Worm (Caenorhabditis elegans) whole organism, L3 larva: Measurements from ENCODE around the gene F16B3.3.

Experiments used
- R02D3.7 ChIP-seq: fragments of 150-350 bp; optimal IDR thresholded peaks from 2 replicates; lab custom pipeline; 2014; ENCODE audit warnings: missing biosample characterization, missing genetic modification characterization
- ceh-28 ChIP-seq: fragments of 150-350 bp; optimal IDR thresholded peaks from 2 replicates; lab custom pipeline; 2014; ENCODE audit warnings: missing biosample characterization, missing genetic modification reagents, missing genetic modification characterization
- daf-12 ChIP-seq: fragments of 150-350 bp; optimal IDR thresholded peaks from 2 replicates; lab custom pipeline; 2014; ENCODE audit warnings: missing biosample characterization, missing genetic modification reagents, missing genetic modification characterization
- egl-27 ChIP-seq: sonication (generic microtip); optimal IDR thresholded peaks from 4 replicates; lab custom pipeline; 2017; ENCODE audit warnings: missing biosample characterization, missing genetic modification reagents, missing genetic modification characterization
- egl-5 ChIP-seq: fragments of 150-350 bp; optimal IDR thresholded peaks from 2 replicates; lab custom pipeline; 2017; ENCODE audit warnings: missing biosample characterization, missing genetic modification reagents, missing genetic modification characterization, inconsistent platforms
- elt-1 ChIP-seq: fragments of 150-350 bp; optimal IDR thresholded peaks from 2 replicates; lab custom pipeline; 2014; ENCODE audit warnings: missing biosample characterization, missing genetic modification characterization
- elt-3 ChIP-seq, 3 experiments: fragments of 150-350 bp in 1 of 3; sonication (generic microtip) in 2 of 3; optimal IDR thresholded peaks; 2 replicates in 2 of 3; 4 replicates in 1 of 3; lab custom pipeline; 2014 to 2017; ENCODE audit warnings: missing biosample characterization in 3 of 3, missing genetic modification characterization in 3 of 3
- eor-1 ChIP-seq, 2 experiments: fragments of 150-350 bp; optimal IDR thresholded peaks; 2 replicates each; lab custom pipeline; 2014 to 2018; ENCODE audit warnings: missing biosample characterization in 2 of 2, missing genetic modification characterization in 2 of 2
- fkh-10 ChIP-seq: sonication (generic microtip); optimal IDR thresholded peaks from 2 replicates; lab custom pipeline; 2017; ENCODE audit warnings: missing biosample characterization, missing genetic modification reagents, missing genetic modification characterization
- fkh-2 ChIP-seq: fragments of 150-350 bp; optimal IDR thresholded peaks from 2 replicates; lab custom pipeline; 2014; ENCODE audit warnings: missing biosample characterization, missing genetic modification reagents, missing genetic modification characterization
- fos-1 ChIP-seq: fragments of 150-350 bp; optimal IDR thresholded peaks from 2 replicates; lab custom pipeline; 2014; ENCODE audit warnings: missing biosample characterization, missing genetic modification characterization
- hmg-11 ChIP-seq: sonication (generic microtip); optimal IDR thresholded peaks from 2 replicates; lab custom pipeline; 2016; ENCODE audit warnings: missing genetic modification characterization, missing compliant biosample characterization
- lin-15B ChIP-seq: fragments of 150-350 bp; optimal IDR thresholded peaks from 2 replicates; lab custom pipeline; 2014; ENCODE audit warnings: missing biosample characterization, missing genetic modification characterization
- lin-39 ChIP-seq: fragments of 150-350 bp; optimal IDR thresholded peaks from 2 replicates; lab custom pipeline; 2018; ENCODE audit warnings: missing biosample characterization, missing genetic modification reagents, missing genetic modification characterization
- mdl-1 ChIP-seq: fragments of 150-350 bp; optimal IDR thresholded peaks from 2 replicates; lab custom pipeline; 2014; ENCODE audit warnings: missing biosample characterization, missing genetic modification characterization
- mml-1 ChIP-seq: fragments of 150-350 bp; sonication (generic microtip); optimal IDR thresholded peaks from 3 replicates; lab custom pipeline; 2014; ENCODE audit warnings: missing biosample characterization, missing genetic modification characterization
- nfya-1 ChIP-seq: sonication (generic microtip); optimal IDR thresholded peaks from 2 replicates; lab custom pipeline; 2017; ENCODE audit warnings: missing genetic modification characterization, mild to moderate bottlenecking, missing compliant biosample characterization, antibody characterized with exemption, moderate library complexity; ENCODE audit not compliant: insufficient read depth
- nhr-11 ChIP-seq: fragments of 150-350 bp; optimal IDR thresholded peaks from 2 replicates; lab custom pipeline; 2014; ENCODE audit warnings: missing biosample characterization, missing genetic modification characterization
- nhr-25 ChIP-seq: sonication (generic microtip); optimal IDR thresholded peaks from 2 replicates; lab custom pipeline; 2017; ENCODE audit warnings: missing biosample characterization, missing genetic modification characterization
- nhr-28 ChIP-seq: fragments of 150-350 bp; optimal IDR thresholded peaks from 2 replicates; lab custom pipeline; 2014; ENCODE audit warnings: missing biosample characterization, missing genetic modification characterization
- nhr-43 ChIP-seq: sonication (generic microtip); optimal IDR thresholded peaks from 2 replicates; lab custom pipeline; 2016; ENCODE audit warnings: mild to moderate bottlenecking, missing genetic modification characterization, missing compliant biosample characterization; ENCODE audit not compliant: poor library complexity, severe bottlenecking
- nhr-67 ChIP-seq: fragments of 150-350 bp; optimal IDR thresholded peaks from 2 replicates; lab custom pipeline; 2014; ENCODE audit warnings: missing biosample characterization, missing genetic modification characterization
- nhr-76 ChIP-seq: fragments of 150-350 bp; sonication (generic microtip); optimal IDR thresholded peaks from 5 replicates; lab custom pipeline; 2014; ENCODE audit warnings: missing biosample characterization, missing genetic modification characterization
- pha-4 ChIP-seq: fragments of 150-350 bp; optimal IDR thresholded peaks from 2 replicates; lab custom pipeline; 2014; ENCODE audit warnings: missing biosample characterization, missing genetic modification reagents, missing genetic modification characterization
- skn-1 ChIP-seq: fragments of 150-350 bp; optimal IDR thresholded peaks from 2 replicates; lab custom pipeline; 2014; ENCODE audit warnings: missing biosample characterization, missing genetic modification characterization
- snpc-4 ChIP-seq: fragments of 150-350 bp; optimal IDR thresholded peaks from 2 replicates; lab custom pipeline; 2014; ENCODE audit warnings: missing biosample characterization, missing genetic modification characterization
- unc-39 ChIP-seq: sonication (generic microtip); optimal IDR thresholded peaks from 4 replicates; lab custom pipeline; 2017; ENCODE audit warnings: missing biosample characterization, missing genetic modification characterization
- unc-62 ChIP-seq: fragments of 150-350 bp; sonication (generic microtip); optimal IDR thresholded peaks from 4 replicates; lab custom pipeline; 2014; ENCODE audit warnings: missing biosample characterization, missing genetic modification reagents, missing genetic modification characterization
- zag-1 ChIP-seq: fragments of 150-350 bp; optimal IDR thresholded peaks from 2 replicates; lab custom pipeline; 2014; ENCODE audit warnings: missing biosample characterization, missing genetic modification characterization

The F16B3.3 gene

DNA sequence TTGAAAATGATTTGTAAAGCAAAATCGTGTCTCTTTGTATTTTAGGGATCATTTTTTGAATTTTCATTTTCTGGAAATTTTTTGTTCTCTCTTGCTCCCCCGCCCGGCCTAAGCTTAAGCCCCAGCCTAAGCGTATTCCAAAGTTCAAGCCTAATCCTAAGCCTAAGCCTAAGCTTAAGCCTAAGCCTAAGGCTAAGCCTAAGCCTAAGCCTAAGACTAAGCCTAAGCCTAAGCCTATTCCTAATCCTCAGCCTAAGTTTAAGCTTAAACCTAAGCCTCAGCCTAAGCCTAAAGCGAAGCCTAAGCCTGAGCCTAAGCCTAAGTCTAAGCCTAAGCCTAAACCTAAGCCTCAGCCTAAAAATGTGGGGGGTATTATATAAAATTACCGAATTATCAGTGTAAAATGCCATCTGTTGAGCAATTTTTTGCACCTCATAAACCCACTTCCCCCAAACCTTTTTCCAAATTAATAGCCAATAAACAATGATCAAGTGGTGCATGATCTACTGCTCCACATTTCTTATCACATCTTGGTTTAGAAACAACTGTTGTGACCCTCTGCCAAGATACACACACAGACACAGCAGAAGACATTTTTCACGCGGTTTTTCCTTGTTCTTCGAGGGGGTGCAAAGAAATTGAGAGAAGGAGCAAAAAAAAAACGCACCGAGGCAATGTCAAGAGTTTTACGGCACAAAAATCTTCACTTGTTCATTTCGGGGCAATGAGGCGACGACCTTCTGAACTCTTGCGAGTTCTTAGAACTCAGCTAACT lies 23.7 kb upstream of the F16B3.3 start:
- TF ChIP-seq R02D3.7 (tag; lab: Kevin White, UChicago) (no peak), fkh-10 (no peak), skn-1 (tag; lab: Kevin White, UChicago) (no peak)

DNA sequence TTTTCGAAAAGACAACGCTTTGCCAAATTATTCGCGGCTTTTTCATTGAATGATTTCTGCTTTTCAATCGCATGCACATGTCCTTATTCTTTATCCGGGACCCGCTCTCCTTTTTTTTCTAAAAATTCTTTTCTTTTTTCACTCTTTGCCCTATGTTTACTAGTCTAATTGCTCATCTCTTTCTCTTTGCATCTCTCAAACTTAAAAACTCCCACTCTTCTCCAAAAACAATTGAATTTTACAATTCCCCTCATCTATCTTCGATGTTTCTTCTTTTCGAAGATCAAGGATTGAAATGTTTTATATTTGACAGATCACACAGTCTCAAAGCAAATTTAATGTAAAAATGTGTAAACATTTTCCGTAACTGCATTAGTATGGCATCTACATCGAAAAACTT lies 20.0 kb upstream of the F16B3.3 start:
- TF ChIP-seq eor-1 (tag; optimal IDR thresholded peaks at IDR 0.05; lab: Kevin White, UChicago) (no peak), pha-4 (tag; lab: Kevin White, UChicago) (no peak), mml-1 (no peak), elt-1 (tag; lab: Kevin White, UChicago) (no peak), unc-62 (no peak), nfya-1 (tag; lab: Kevin White, UChicago) (no peak)

DNA sequence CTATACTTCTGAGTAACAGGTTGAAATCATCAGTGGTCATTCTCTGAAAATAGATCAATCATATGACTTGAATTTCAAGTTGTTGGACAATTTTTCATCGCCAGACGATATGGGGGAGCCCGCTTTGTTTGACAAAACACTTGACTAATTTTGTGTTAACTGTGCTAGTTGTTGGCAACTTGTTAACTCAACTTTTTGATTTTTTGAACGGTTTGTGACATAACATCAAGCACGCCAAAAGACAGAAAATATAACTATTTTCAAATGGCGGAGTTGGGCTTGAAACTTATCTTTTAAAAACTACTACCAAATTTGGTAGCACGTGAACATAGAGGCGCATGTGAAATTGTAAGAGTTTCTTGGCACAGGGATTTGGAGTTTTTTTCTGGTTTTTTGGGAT lies 18.2 kb upstream of the F16B3.3 start:
- TF ChIP-seq snpc-4 (tag; lab: Kevin White, UChicago) (no peak), pha-4 (tag; lab: Kevin White, UChicago) (peak; percentile 5)

DNA sequence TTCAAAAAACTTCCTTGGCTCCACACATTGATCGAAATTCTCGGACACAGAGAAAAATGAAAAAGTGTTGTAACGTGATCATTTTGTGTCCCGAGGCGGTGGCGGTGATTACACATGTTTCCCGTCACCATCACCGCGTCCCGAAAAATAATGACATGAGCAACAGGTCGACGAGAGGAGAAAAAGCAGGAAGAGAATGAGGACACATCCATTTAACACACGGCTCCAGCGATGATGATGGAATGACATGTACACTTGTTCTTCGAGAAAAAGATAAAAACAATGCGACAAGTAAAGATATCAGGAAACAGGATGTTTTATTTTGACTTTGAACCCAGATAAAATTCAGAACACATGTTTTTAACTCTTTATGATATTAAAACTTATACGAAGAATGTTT lies 9.6 kb upstream of the F16B3.3 start:
- peak; percentile 8 for TF ChIP-seq lin-39 (tag; lab: Kevin White, UChicago)
- no peak for TF ChIP-seq nhr-11 (tag; lab: Kevin White, UChicago)
- no peak for TF ChIP-seq fos-1 (tag; lab: Kevin White, UChicago)
- peak; percentile 9 for TF ChIP-seq nfya-1 (tag; lab: Kevin White, UChicago)

DNA sequence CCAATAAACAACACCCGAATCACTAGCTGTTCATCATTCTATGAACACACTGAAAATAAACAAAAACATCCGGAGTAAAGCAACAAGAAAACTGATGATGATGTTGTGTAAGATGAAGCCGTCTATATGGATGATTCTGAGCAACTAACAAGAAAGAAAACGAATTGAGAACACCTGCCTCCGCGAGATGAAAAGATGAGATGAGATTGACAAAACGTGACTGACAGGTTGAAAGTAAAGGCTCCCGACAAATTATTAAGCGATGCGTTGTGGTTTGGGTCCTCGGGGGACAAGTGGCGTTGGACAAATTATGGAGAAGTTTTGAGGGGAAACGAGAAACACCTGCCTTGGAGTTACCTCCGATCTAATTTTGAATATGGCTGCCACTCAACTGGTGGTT lies 8.3 kb upstream of the F16B3.3 start:
- no peak for TF ChIP-seq lin-15B
- no peak for TF ChIP-seq elt-1 (tag; lab: Kevin White, UChicago)

ce11 chrV:1321776-1322175 lies 4.1 kb upstream of the F16B3.3 start:
- TF ChIP-seq fkh-10 (peak; percentile 40), fos-1 (tag; lab: Kevin White, UChicago) (no peak)
- TF ChIP-seq, all 47 proteins: peak for 1

DNA sequence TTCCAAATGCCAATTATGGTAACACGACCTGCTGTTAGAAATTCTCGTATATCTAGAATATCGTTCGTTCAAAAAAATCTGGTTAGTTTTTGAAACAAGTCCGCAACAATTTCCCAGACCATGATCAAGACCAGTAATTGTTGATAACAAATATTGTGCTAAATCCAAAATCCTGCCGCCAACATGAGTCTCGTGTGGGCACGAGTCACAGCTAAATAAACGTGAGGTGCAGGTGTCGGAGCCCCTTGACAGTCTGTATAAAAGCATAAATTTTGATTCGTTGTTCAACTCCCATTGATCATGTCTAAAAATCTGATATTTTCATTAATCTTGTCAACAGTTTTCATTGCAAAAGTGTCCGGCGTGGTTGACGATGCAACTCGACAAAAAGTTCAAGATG lies 2.9 kb downstream of the F16B3.3 start, which contains the start of gene F16B3.2:
F16B3.2 (plus strand) TSS at position 301 of the 400 bp plus-strand sequence.
- TF ChIP-seq fos-1 (tag; lab: Kevin White, UChicago) (no peak), nhr-43 (tag; lab: Kevin White, UChicago) (no peak), nhr-76 (tag; lab: Kevin White, UChicago) (no peak), nhr-28 (tag; lab: Kevin White, UChicago) (no peak), hmg-11 (tag; lab: Kevin White, UChicago) (no peak), elt-3 (tag; optimal IDR thresholded peaks at IDR 0.05; lab: Kevin White, UChicago) (no peak), egl-5 (no peak), nhr-67 (tag; lab: Kevin White, UChicago) (no peak), daf-12 (tag; lab: Kevin White, UChicago) (no peak), fkh-10 (no peak), unc-39 (tag; lab: Kevin White, UChicago) (no peak), nhr-25 (no peak), egl-27 (tag; lab: Kevin White, UChicago) (no peak), zag-1 (tag; lab: Kevin White, UChicago) (no peak), ceh-28 (no peak), fkh-2 (no peak), mdl-1 (tag; lab: Kevin White, UChicago) (no peak)
